Worm (Caenorhabditis elegans) whole organism, L2 larva: ENCODE data around the gene F14D7.14.
"Not testable (repeated sequence)": the region's sequence is repeated elsewhere in the genome, so short reads cannot be mapped to it uniquely, and the experiment has no call there.

Experiments
- lin-13 ChIP-seq: fragments of 150-350 bp; optimal IDR thresholded peaks from 2 replicates; lab custom pipeline; 2014; ENCODE audit warnings: missing biosample characterization, missing genetic modification reagents, missing genetic modification characterization
- lin-39 ChIP-seq: fragments of 150-350 bp; optimal IDR thresholded peaks from 2 replicates; lab custom pipeline; 2014; ENCODE audit warnings: missing biosample characterization, missing genetic modification reagents, missing genetic modification characterization

DNA sequence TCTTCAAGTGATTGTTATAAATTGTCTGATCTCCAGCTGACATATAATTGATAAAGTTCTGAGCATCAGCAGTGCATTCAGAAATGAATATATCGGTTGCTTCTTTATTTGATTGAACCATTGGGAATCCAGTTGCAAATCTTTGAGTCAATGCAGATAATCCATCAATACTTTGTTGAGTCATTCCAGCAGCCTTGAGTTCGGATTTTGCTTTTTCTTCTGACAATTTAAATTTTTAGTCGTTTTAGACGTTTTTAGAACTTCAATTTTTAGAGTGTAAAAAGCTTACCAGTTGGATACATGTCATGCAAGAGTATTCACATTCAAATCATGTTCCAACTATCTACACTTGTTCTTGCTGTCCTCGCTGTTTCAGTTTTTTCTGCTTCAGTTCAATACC lies at the start of gene F14D7.14:
- TF ChIP-seq lin-39 (tag; lab: Kevin White, UChicago); lin-13 (GFP tag; lab: Kevin White, UChicago): not testable (repeated sequence)
